Worm (Caenorhabditis elegans) whole organism, young adult: ENCODE measurements around the gene H08M01.1.
A peak's percentile ranks its signal among the peaks of the same experiment; 100 is the strongest.

ENCODE experiments used
- B0336.3 ChIP-seq: fragments of 200-800 bp; sonication (Bioruptor generic); IDR thresholded peaks from 2 replicates; pipeline ENCODE4 v1.3.6; 2022; ENCODE audit warnings: missing genetic modification characterization, missing compliant biosample characterization
- D2030.7 ChIP-seq: fragments of 200-800 bp; sonication (Bioruptor generic); IDR thresholded peaks from 2 replicates; pipeline ENCODE4 v1.3.6; 2022; ENCODE audit warnings: missing genetic modification reagents, missing genetic modification characterization, missing compliant biosample characterization
- F33H1.4 ChIP-seq: fragments of 200-800 bp; sonication (Bioruptor generic); IDR thresholded peaks from 2 replicates; pipeline ENCODE4 v1.3.6; 2022; ENCODE audit warnings: missing genetic modification reagents, missing genetic modification characterization, missing compliant biosample characterization
- F55B11.4 ChIP-seq: sonication (generic microtip); optimal IDR thresholded peaks from 2 replicates; lab custom pipeline; 2016; ENCODE audit warnings: missing compliant biosample characterization, missing genetic modification characterization, borderline replicate concordance; ENCODE audit not compliant: insufficient read depth
- F57A8.1 ChIP-seq: fragments of 200-800 bp; sonication (Bioruptor generic); optimal IDR thresholded peaks from 2 replicates; lab custom pipeline; 2018; ENCODE audit warnings: mild to moderate bottlenecking, missing genetic modification characterization, moderate library complexity, missing compliant biosample characterization
- T07F8.4 ChIP-seq: sonication (generic microtip); optimal IDR thresholded peaks from 2 replicates; lab custom pipeline; 2016; ENCODE audit warnings: mild to moderate bottlenecking, missing genetic modification characterization, moderate library complexity, missing compliant biosample characterization
- T26A5.8 ChIP-seq: sonication (generic microtip); optimal IDR thresholded peaks from 2 replicates; lab custom pipeline; 2016; ENCODE audit warnings: missing genetic modification characterization, missing compliant biosample characterization
- Y53F4B.3 ChIP-seq: fragments of 200-800 bp; sonication (Bioruptor generic); IDR thresholded peaks from 2 replicates; pipeline ENCODE4 v1.3.6; 2022; ENCODE audit warnings: missing genetic modification reagents, missing genetic modification characterization, missing compliant biosample characterization
- Y56A3A.18 ChIP-seq: fragments of 200-800 bp; sonication (Bioruptor generic); IDR thresholded peaks from 2 replicates; pipeline ENCODE4 v1.3.6; 2022; ENCODE audit warnings: missing genetic modification reagents, missing genetic modification characterization, missing compliant biosample characterization
- Y79H2A.3 ChIP-seq: fragments of 200-800 bp; sonication (Bioruptor generic); conservative IDR thresholded peaks from 2 replicates; pipeline ENCODE4 v1.3.6; 2022; ENCODE audit warnings: missing genetic modification reagents, missing genetic modification characterization, missing compliant biosample characterization
- ZK185.1 ChIP-seq: sonication (generic microtip); optimal IDR thresholded peaks from 2 replicates; lab custom pipeline; 2016; ENCODE audit warnings: mild to moderate bottlenecking, missing genetic modification characterization, missing compliant biosample characterization; ENCODE audit not compliant: poor library complexity, severe bottlenecking
- aptf-2 ChIP-seq: fragments of 200-800 bp; sonication (Bioruptor generic); conservative IDR thresholded peaks from 2 replicates; pipeline ENCODE4 v1.3.6; 2022; ENCODE audit warnings: missing genetic modification reagents, missing genetic modification characterization, missing compliant biosample characterization
- attf-3 ChIP-seq: fragments of 200-800 bp; sonication (Bioruptor generic); conservative IDR thresholded peaks from 2 replicates; pipeline ENCODE4 v1.3.6; 2022; ENCODE audit warnings: missing genetic modification reagents, missing genetic modification characterization, missing compliant biosample characterization
- attf-5 ChIP-seq: fragments of 200-800 bp; sonication (Bioruptor generic); optimal IDR thresholded peaks from 2 replicates; lab custom pipeline; 2018; ENCODE audit warnings: mild to moderate bottlenecking, missing genetic modification characterization, missing compliant biosample characterization
- attf-6 ChIP-seq: fragments of 200-800 bp; sonication (Bioruptor generic); IDR thresholded peaks from 2 replicates; pipeline ENCODE4 v1.3.6; 2022; ENCODE audit warnings: missing genetic modification reagents, missing genetic modification characterization, missing compliant biosample characterization
- bed-2 ChIP-seq: fragments of 200-800 bp; sonication (Bioruptor generic); IDR thresholded peaks from 2 replicates; pipeline ENCODE4 v1.3.6; 2022; ENCODE audit warnings: missing genetic modification reagents, missing genetic modification characterization, missing compliant biosample characterization
- cebp-2 ChIP-seq: fragments of 200-800 bp; sonication (Bioruptor generic); IDR thresholded peaks from 2 replicates; pipeline ENCODE4 v1.3.6; 2022; ENCODE audit warnings: missing genetic modification characterization, missing compliant biosample characterization
- ceh-27 ChIP-seq: fragments of 200-800 bp; sonication (Bioruptor generic); optimal IDR thresholded peaks from 2 replicates; lab custom pipeline; 2018; ENCODE audit warnings: mild to moderate bottlenecking, missing genetic modification characterization, moderate library complexity, missing compliant biosample characterization
- ceh-58 ChIP-seq: fragments of 200-800 bp; sonication (Bioruptor generic); IDR thresholded peaks from 2 replicates; pipeline ENCODE4 v1.3.6; 2022; ENCODE audit warnings: missing genetic modification characterization, missing compliant biosample characterization
- ceh-79 ChIP-seq: sonication (generic microtip); optimal IDR thresholded peaks from 2 replicates; lab custom pipeline; 2017; ENCODE audit warnings: mild to moderate bottlenecking, missing genetic modification characterization, missing compliant biosample characterization
- dpff-1 ChIP-seq: sonication (generic microtip); optimal IDR thresholded peaks from 2 replicates; lab custom pipeline; 2017; ENCODE audit warnings: mild to moderate bottlenecking, missing genetic modification characterization, missing compliant biosample characterization
- efl-1 ChIP-seq: fragments of 150-350 bp; optimal IDR thresholded peaks from 2 replicates; lab custom pipeline; 2014; ENCODE audit warnings: missing biosample characterization, missing genetic modification reagents, missing genetic modification characterization
- ets-4 ChIP-seq: fragments of 200-800 bp; sonication (Bioruptor generic); optimal IDR thresholded peaks from 2 replicates; lab custom pipeline; 2018; ENCODE audit warnings: mild to moderate bottlenecking, missing genetic modification characterization, missing compliant biosample characterization
- fkh-3 ChIP-seq: sonication (generic microtip); optimal IDR thresholded peaks from 2 replicates; lab custom pipeline; 2016; ENCODE audit warnings: mild to moderate bottlenecking, missing genetic modification characterization, missing compliant biosample characterization
- hmg-20 ChIP-seq: fragments of 200-800 bp; sonication (Bioruptor generic); IDR thresholded peaks from 2 replicates; pipeline ENCODE4 v1.3.6; 2022; ENCODE audit warnings: missing genetic modification reagents, missing genetic modification characterization, missing compliant biosample characterization
- madf-10 ChIP-seq: sonication (generic microtip); optimal IDR thresholded peaks from 2 replicates; lab custom pipeline; 2016; ENCODE audit warnings: mild to moderate bottlenecking, missing genetic modification characterization, missing compliant biosample characterization
- mxl-1 ChIP-seq: sonication (generic microtip); optimal IDR thresholded peaks from 2 replicates; lab custom pipeline; 2016; ENCODE audit warnings: missing genetic modification characterization, missing compliant biosample characterization
- nhr-120 ChIP-seq: fragments of 200-800 bp; sonication (Bioruptor generic); IDR thresholded peaks from 2 replicates; pipeline ENCODE4 v1.3.6; 2022; ENCODE audit warnings: missing genetic modification characterization, missing compliant biosample characterization
- nhr-27 ChIP-seq: fragments of 200-800 bp; sonication (Bioruptor generic); optimal IDR thresholded peaks from 2 replicates; lab custom pipeline; 2018; ENCODE audit warnings: mild to moderate bottlenecking, missing genetic modification characterization, moderate library complexity, missing compliant biosample characterization
- pbrm-1 ChIP-seq: fragments of 200-800 bp; sonication (Bioruptor generic); IDR thresholded peaks from 2 replicates; pipeline ENCODE4 v1.3.6; 2022; ENCODE audit warnings: missing genetic modification reagents, missing genetic modification characterization, missing compliant biosample characterization
- rec-8 ChIP-seq, 2 experiments: sonication (generic microtip); optimal IDR thresholded peaks; 2 replicates each; lab custom pipeline; 2016; ENCODE audit warnings: mild to moderate bottlenecking in 2 of 2, missing genetic modification characterization in 2 of 2, missing genetic modification reagents in 2 of 2, missing genotype in 2 of 2, missing biosample characterization in 1 of 2, missing compliant biosample characterization in 1 of 2, moderate library complexity in 1 of 2
- snpc-1.3 ChIP-seq: sonication (generic microtip); optimal IDR thresholded peaks from 2 replicates; lab custom pipeline; 2017; ENCODE audit warnings: missing genetic modification characterization, mild to moderate bottlenecking, missing compliant biosample characterization, antibody characterized with exemption, moderate library complexity, missing genotype, missing genetic modification reagents; ENCODE audit not compliant: insufficient read depth
- snpc-4 ChIP-seq, 5 experiments: fragments of 150-350 bp in 1 of 5; sonication (generic microtip) in 4 of 5; optimal IDR thresholded peaks; 2 replicates each; lab custom pipeline; 2014 to 2018; ENCODE audit warnings: missing genetic modification characterization in 5 of 5, missing biosample characterization in 3 of 5, antibody characterized with exemption in 2 of 5, mild to moderate bottlenecking in 2 of 5, missing compliant biosample characterization in 2 of 5, missing genotype in 2 of 5, moderate library complexity in 2 of 5, missing genetic modification reagents in 1 of 5
- xnd-1 ChIP-seq: sonication (generic microtip); optimal IDR thresholded peaks from 2 replicates; lab custom pipeline; 2016; ENCODE audit warnings: missing genotype, missing genetic modification reagents, missing genetic modification characterization, missing compliant biosample characterization
- ztf-6 ChIP-seq: fragments of 200-800 bp; sonication (Bioruptor generic); IDR thresholded peaks from 2 replicates; pipeline ENCODE4 v1.3.6; 2022; ENCODE audit warnings: missing genetic modification reagents, missing genetic modification characterization, missing compliant biosample characterization

The H08M01.1 gene

DNA sequence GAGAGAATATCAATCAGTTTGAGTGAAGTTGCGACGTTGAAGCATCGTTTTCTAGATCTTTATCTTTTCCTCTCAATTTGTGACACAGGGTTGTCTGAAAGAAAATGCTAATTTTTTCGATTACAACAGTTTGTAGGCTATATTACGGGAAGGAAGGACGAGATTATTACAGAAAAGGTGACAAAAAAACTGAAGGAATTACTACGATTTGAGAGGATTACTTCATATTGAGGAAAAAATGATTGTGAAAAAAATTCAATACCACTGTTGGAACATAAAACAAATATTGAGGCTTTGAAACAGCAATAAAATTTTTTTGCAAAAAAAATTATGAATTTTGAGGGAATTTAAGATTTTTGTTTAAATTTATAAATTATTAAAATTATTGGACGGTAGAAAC is 28.5 kb downstream of the H08M01.1 start, which contains the start of gene Y45F10D.14:
TSS of gene Y45F10D.14 (minus strand) at position 101 of the 400 bp plus-strand sequence.
- no peak for TF ChIP-seq T07F8.4 (tag; lab: Kevin White, UChicago)
- no peak for TF ChIP-seq snpc-4 (GFP tag; optimal IDR thresholded peaks at IDR 0.05; lab: Kevin White, UChicago)
- peak in 1 of 4 experiments; percentile 25 for TF ChIP-seq snpc-4 (tag; optimal IDR thresholded peaks at IDR 0.05; lab: Kevin White, UChicago)
- TF ChIP-seq D2030.7 (GFP tag; lab: Robert Waterston, UW) = no peak
- TF ChIP-seq F57A8.1 = no peak
- TF ChIP-seq nhr-120 (GFP tag; lab: Robert Waterston, UW) = no peak
- no peak for TF ChIP-seq ZK185.1 (tag; lab: Kevin White, UChicago)
- no peak for TF ChIP-seq F55B11.4 (tag; lab: Kevin White, UChicago)

DNA sequence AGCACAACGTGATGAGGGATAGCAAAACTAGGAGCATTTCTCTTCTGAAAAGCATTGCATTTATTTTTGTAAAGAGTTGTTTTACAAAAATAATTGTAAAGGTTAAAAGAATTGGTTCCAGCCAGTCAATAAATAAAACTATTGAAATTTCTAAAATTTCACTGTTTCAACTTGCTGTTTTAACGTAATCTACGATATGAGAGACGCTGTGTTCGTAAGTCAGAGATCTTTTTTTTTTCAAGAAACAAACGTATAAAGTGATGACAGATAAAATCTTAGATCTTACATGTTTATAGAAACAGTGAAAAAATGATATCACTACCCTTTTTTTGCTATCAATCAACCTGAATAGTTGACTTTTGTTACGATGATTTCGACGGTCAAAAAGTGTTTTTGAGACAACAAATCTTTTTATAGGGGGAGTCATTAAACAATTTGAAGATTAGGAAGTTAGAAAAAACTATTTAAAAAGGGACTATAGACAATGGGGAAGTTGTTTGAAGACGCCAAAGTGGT is 38.3 kb downstream of the H08M01.1 start, which contains the start of gene Y45F10D.6:
TSS of gene Y45F10D.6 (minus strand) at position 51 of the 516 bp plus-strand sequence.
- no peak for TF ChIP-seq F33H1.4 (GFP tag; lab: Robert Waterston, UW)
- no peak for TF ChIP-seq efl-1 (GFP tag; lab: Kevin White, UChicago)
- no peak for TF ChIP-seq Y56A3A.18 (GFP tag; lab: Robert Waterston, UW)
- TF ChIP-seq Y79H2A.3 (GFP tag; lab: Robert Waterston, UW) = no peak
- TF ChIP-seq cebp-2 (GFP tag; lab: Robert Waterston, UW) = no peak
- no peak for TF ChIP-seq madf-10 (tag; lab: Kevin White, UChicago)
- no peak for TF ChIP-seq T26A5.8
- no peak for TF ChIP-seq B0336.3 (GFP tag; lab: Robert Waterston, UW)
- no peak for TF ChIP-seq attf-5 (GFP tag; lab: Kevin White, UChicago)
- TF ChIP-seq aptf-2 (GFP tag; lab: Robert Waterston, UW) = no peak
- TF ChIP-seq nhr-27 (tag; lab: Kevin White, UChicago) = no peak
- no peak for TF ChIP-seq ceh-27 (GFP tag; lab: Kevin White, UChicago)
- no peak for TF ChIP-seq snpc-1.3 (tag; lab: Kevin White, UChicago)
- no peak for TF ChIP-seq xnd-1 (tag; lab: Kevin White, UChicago)
- TF ChIP-seq ets-4 = no peak
- no peak for TF ChIP-seq Y53F4B.3 (GFP tag; lab: Robert Waterston, UW)
- TF ChIP-seq fkh-3 = no peak
- no peak for TF ChIP-seq hmg-20 (GFP tag; lab: Robert Waterston, UW)
- no peak for TF ChIP-seq rec-8 (tag; optimal IDR thresholded peaks at IDR 0.05; lab: Kevin White, UChicago)
- no peak for TF ChIP-seq ceh-79 (tag; lab: Kevin White, UChicago)

ce11 chrIV:13795249-13795909 is 40.8 kb downstream of the H08M01.1 start:
- no peak for TF ChIP-seq F55B11.4 (tag; lab: Kevin White, UChicago)
- peak; percentile 69; the same call in 1 of the 2 replicates for TF ChIP-seq attf-6
- peak; percentile 1 for TF ChIP-seq mxl-1 (tag; lab: Kevin White, UChicago)
- no peak for TF ChIP-seq ceh-58 (GFP tag; lab: Robert Waterston, UW)
- no peak for TF ChIP-seq bed-2 (GFP tag; lab: Robert Waterston, UW)
- TF ChIP-seq attf-3 (GFP tag; lab: Robert Waterston, UW) = no peak
- 0 out of 2 replicates have a peak, but pooled peaks have one; percentile 21 for TF ChIP-seq pbrm-1
- TF ChIP-seq dpff-1 (tag; lab: Kevin White, UChicago) = no peak
- no peak for TF ChIP-seq ztf-6 (GFP tag; lab: Robert Waterston, UW)
- TF ChIP-seq snpc-4 (GFP tag; optimal IDR thresholded peaks at IDR 0.05; lab: Kevin White, UChicago) = no peak
- peak in 2 of 4 experiments; percentile 73 to 85 for TF ChIP-seq snpc-4 (tag; optimal IDR thresholded peaks at IDR 0.05; lab: Kevin White, UChicago)
- TF ChIP-seq nhr-120 (GFP tag; lab: Robert Waterston, UW) = no peak
- TF ChIP-seq, all 124 proteins: peak for 4
